Worm (Caenorhabditis elegans) whole organism, young adult: ENCODE data around the gene mtm-3.

Experiments used
- B0019.2 ChIP-seq: fragments of 200-800 bp; sonication (Bioruptor generic); conservative IDR thresholded peaks from 2 replicates; pipeline ENCODE4 v1.3.6; 2022; ENCODE audit warnings: missing genetic modification reagents, missing genetic modification characterization, missing compliant biosample characterization
- B0336.3 ChIP-seq: fragments of 200-800 bp; sonication (Bioruptor generic); IDR thresholded peaks from 2 replicates; pipeline ENCODE4 v1.3.6; 2022; ENCODE audit warnings: missing genetic modification characterization, missing compliant biosample characterization
- F23B12.7 ChIP-seq: sonication (generic microtip); optimal IDR thresholded peaks from 2 replicates; lab custom pipeline; 2017; ENCODE audit warnings: missing genetic modification characterization, mild to moderate bottlenecking, missing compliant biosample characterization, antibody characterized with exemption, moderate library complexity; ENCODE audit not compliant: insufficient read depth
- Y53F4B.3 ChIP-seq: fragments of 200-800 bp; sonication (Bioruptor generic); IDR thresholded peaks from 2 replicates; pipeline ENCODE4 v1.3.6; 2022; ENCODE audit warnings: missing genetic modification reagents, missing genetic modification characterization, missing compliant biosample characterization
- Y67H2A.10 ChIP-seq: fragments of 200-800 bp; sonication (Bioruptor generic); conservative IDR thresholded peaks from 2 replicates; pipeline ENCODE4 v1.3.6; 2022; ENCODE audit warnings: missing genetic modification reagents, missing genetic modification characterization, missing compliant biosample characterization
- dox-1 ChIP-seq: fragments of 200-800 bp; sonication (Bioruptor generic); IDR thresholded peaks from 2 replicates; pipeline ENCODE4 v1.3.6; 2022; ENCODE audit warnings: missing genetic modification reagents, missing genetic modification characterization, missing compliant biosample characterization
- dpff-1 ChIP-seq: sonication (generic microtip); optimal IDR thresholded peaks from 2 replicates; lab custom pipeline; 2017; ENCODE audit warnings: mild to moderate bottlenecking, missing genetic modification characterization, missing compliant biosample characterization
- dpl-1 ChIP-seq: fragments of 150-350 bp; optimal IDR thresholded peaks from 2 replicates; lab custom pipeline; 2014; ENCODE audit warnings: missing biosample characterization, missing genetic modification reagents, missing genetic modification characterization
- ets-4 ChIP-seq: fragments of 200-800 bp; sonication (Bioruptor generic); optimal IDR thresholded peaks from 2 replicates; lab custom pipeline; 2018; ENCODE audit warnings: mild to moderate bottlenecking, missing genetic modification characterization, missing compliant biosample characterization
- him-1 ChIP-seq: sonication (generic microtip); optimal IDR thresholded peaks from 2 replicates; lab custom pipeline; 2016; ENCODE audit warnings: missing genotype, missing genetic modification reagents, missing genetic modification characterization, missing compliant biosample characterization
- madf-6 ChIP-seq: fragments of 200-800 bp; sonication (Bioruptor generic); IDR thresholded peaks from 2 replicates; pipeline ENCODE4 v1.3.6; 2022; ENCODE audit warnings: missing genetic modification reagents, missing genetic modification characterization, missing compliant biosample characterization
- nhr-27 ChIP-seq: fragments of 200-800 bp; sonication (Bioruptor generic); optimal IDR thresholded peaks from 2 replicates; lab custom pipeline; 2018; ENCODE audit warnings: mild to moderate bottlenecking, missing genetic modification characterization, moderate library complexity, missing compliant biosample characterization
- snpc-1.3 ChIP-seq: sonication (generic microtip); optimal IDR thresholded peaks from 2 replicates; lab custom pipeline; 2017; ENCODE audit warnings: missing genetic modification characterization, mild to moderate bottlenecking, missing compliant biosample characterization, antibody characterized with exemption, moderate library complexity, missing genotype, missing genetic modification reagents; ENCODE audit not compliant: insufficient read depth

DNA sequence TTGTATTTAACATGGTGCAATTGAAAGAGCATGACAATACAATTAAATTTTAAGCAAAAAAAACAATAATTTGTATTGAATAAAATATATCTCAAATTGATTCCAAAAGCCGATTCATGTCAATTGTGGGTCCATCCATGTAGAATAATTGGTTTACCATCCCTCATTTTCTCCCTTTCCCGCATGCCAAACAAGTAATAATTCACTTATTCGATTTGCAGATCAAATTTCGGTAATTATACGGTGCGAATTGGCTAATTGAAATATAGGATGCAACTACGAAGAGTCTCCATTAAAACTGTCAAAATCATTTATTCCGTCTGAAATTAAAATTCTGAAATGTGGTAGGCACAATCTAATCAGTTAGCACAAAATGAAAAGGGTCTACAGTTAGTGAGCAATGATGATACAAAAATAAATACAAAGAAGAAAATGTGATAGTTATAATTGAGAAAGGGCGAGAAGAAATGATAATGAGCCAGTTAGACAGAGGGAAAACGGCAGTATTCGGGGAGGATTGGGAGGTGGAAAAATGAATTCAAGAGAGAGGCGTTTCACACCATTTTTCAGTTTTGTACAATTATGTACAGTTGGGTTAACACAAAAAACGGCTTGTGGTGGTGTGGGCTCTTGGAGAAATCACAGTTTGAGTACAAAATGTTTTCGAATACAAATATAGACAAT lies 10.4 kb downstream of the mtm-3 start:
- TF ChIP-seq him-1 (tag; lab: Kevin White, UChicago) (peak; percentile 56), ets-4 (GFP tag; lab: Kevin White, UChicago) (no peak), dpff-1 (tag; lab: Kevin White, UChicago) (no peak), B0336.3 (no peak), Y67H2A.10 (GFP tag; lab: Robert Waterston, UW) (no peak), snpc-1.3 (tag; lab: Kevin White, UChicago) (no peak), madf-6 (GFP tag; lab: Robert Waterston, UW) (peak; percentile 8; the same call in 1 of the 2 replicates), B0019.2 (GFP tag; lab: Robert Waterston, UW) (no peak), Y53F4B.3 (GFP tag; lab: Robert Waterston, UW) (no peak), dpl-1 (GFP tag; lab: Kevin White, UChicago) (no peak), dox-1 (no peak), nhr-27 (tag; lab: Kevin White, UChicago) (no peak), F23B12.7 (tag; lab: Kevin White, UChicago) (no peak)
